Worm (Caenorhabditis elegans) whole organism, L2 larva: ENCODE results near the gene tpa-1.

Experiments
- alr-1 ChIP-seq: fragments of 150-350 bp; optimal IDR thresholded peaks from 2 replicates; lab custom pipeline; 2014; ENCODE audit warnings: missing biosample characterization, missing genetic modification characterization
- ama-1 ChIP-seq: fragments of 150-350 bp; optimal IDR thresholded peaks from 2 replicates; lab custom pipeline; 2018; ENCODE audit warnings: inconsistent platforms
- elt-1 ChIP-seq: fragments of 150-350 bp; optimal IDR thresholded peaks from 2 replicates; lab custom pipeline; 2014; ENCODE audit warnings: missing biosample characterization, missing genetic modification characterization
- lsy-2 ChIP-seq, 2 experiments: fragments of 150-350 bp in 1 of 2; sonication (generic microtip) in 1 of 2; optimal IDR thresholded peaks; 2 replicates each; lab custom pipeline; 2014 to 2017; ENCODE audit warnings: missing biosample characterization in 2 of 2, missing genetic modification characterization in 2 of 2
- nhr-12 ChIP-seq: fragments of 150-350 bp; optimal IDR thresholded peaks from 2 replicates; lab custom pipeline; 2014; ENCODE audit warnings: missing biosample characterization, missing genetic modification characterization
- nhr-25 ChIP-seq: fragments of 150-350 bp; sonication (generic microtip); optimal IDR thresholded peaks from 3 replicates; lab custom pipeline; 2014; ENCODE audit warnings: missing biosample characterization, missing genetic modification characterization
- unc-62 ChIP-seq: fragments of 150-350 bp; optimal IDR thresholded peaks from 2 replicates; lab custom pipeline; 2014; ENCODE audit warnings: missing biosample characterization, missing genetic modification reagents, missing genetic modification characterization
- ztf-4 ChIP-seq: fragments of 150-350 bp; optimal IDR thresholded peaks from 2 replicates; lab custom pipeline; 2014; ENCODE audit warnings: missing biosample characterization, missing genetic modification characterization

DNA sequence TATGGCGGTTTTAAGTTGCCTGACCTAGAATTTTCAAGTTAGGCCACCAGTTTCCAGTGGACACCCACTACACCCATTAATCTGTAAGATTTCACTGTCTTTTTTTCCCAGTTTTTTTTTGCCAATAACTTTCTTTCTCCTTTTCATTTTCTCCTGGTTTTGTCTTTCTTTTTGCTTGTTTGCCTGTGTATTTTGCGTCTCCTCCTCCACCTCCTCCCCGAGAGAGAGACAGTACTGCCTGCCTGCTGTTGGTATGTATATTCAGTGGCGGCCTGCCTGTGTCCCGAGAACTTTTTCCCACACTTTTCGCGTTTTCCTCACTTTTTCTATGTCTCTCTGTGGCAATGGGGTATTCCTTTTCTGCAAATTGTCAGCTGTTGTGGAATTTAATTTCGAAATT is 10.4 kb upstream of the tpa-1 start:
- no peak for TF ChIP-seq unc-62 (GFP tag; lab: Kevin White, UChicago)
- no peak for TF ChIP-seq ama-1
- no peak for TF ChIP-seq alr-1 (tag; lab: Kevin White, UChicago)
- TF ChIP-seq lsy-2 (tag; optimal IDR thresholded peaks at IDR 0.05; lab: Kevin White, UChicago), result no peak
- no peak for TF ChIP-seq elt-1 (tag; lab: Kevin White, UChicago)
- TF ChIP-seq ztf-4 (tag; lab: Kevin White, UChicago), result no peak
- TF ChIP-seq nhr-12 (tag; lab: Kevin White, UChicago), result no peak
- no peak for TF ChIP-seq nhr-25 (tag; lab: Kevin White, UChicago)
